Worm (Caenorhabditis elegans) whole organism, early embryonic: ENCODE measurements around the gene rpb-11.

Experiments
- F13C5.2 ChIP-seq: sonication (generic microtip); optimal IDR thresholded peaks from 2 replicates; lab custom pipeline; 2017; ENCODE audit warnings: mild to moderate bottlenecking, missing genetic modification characterization, inconsistent platforms, missing compliant biosample characterization
- aly-1 ChIP-seq: sonication (generic microtip); optimal IDR thresholded peaks from 2 replicates; lab custom pipeline; 2016; ENCODE audit warnings: missing genetic modification characterization, missing compliant biosample characterization
- ama-1 ChIP-seq: fragments of 150-350 bp; optimal IDR thresholded peaks from 2 replicates; lab custom pipeline; 2014
- ceh-13 ChIP-seq: fragments of 200-800 bp; sonication (Bioruptor generic); optimal IDR thresholded peaks from 2 replicates; lab custom pipeline; 2018; ENCODE audit warnings: mild to moderate bottlenecking, missing genetic modification characterization, missing compliant biosample characterization
- ceh-36 ChIP-seq: sonication (generic microtip); optimal IDR thresholded peaks from 2 replicates; lab custom pipeline; 2016; ENCODE audit warnings: missing genetic modification characterization, inconsistent platforms, missing compliant biosample characterization
- flt-1 ChIP-seq: fragments of 200-800 bp; sonication (Bioruptor generic); IDR thresholded peaks from 2 replicates; pipeline ENCODE4 v1.3.6; 2022; ENCODE audit warnings: missing genetic modification characterization, missing compliant biosample characterization
- hmbx-1 ChIP-seq: sonication (generic microtip); optimal IDR thresholded peaks from 2 replicates; lab custom pipeline; 2016; ENCODE audit warnings: mild to moderate bottlenecking, missing genetic modification characterization, missing compliant biosample characterization
- hmg-4 ChIP-seq: fragments of 200-800 bp; sonication (Bioruptor generic); optimal IDR thresholded peaks from 2 replicates; lab custom pipeline; 2018; ENCODE audit warnings: mild to moderate bottlenecking, missing genetic modification characterization, missing compliant biosample characterization
- hnd-1 ChIP-seq: sonication (generic microtip); optimal IDR thresholded peaks from 2 replicates; lab custom pipeline; 2016; ENCODE audit warnings: missing genetic modification characterization, missing compliant biosample characterization
- pes-1 ChIP-seq: fragments of 200-800 bp; sonication (Bioruptor generic); IDR thresholded peaks from 2 replicates; pipeline ENCODE4 v1.3.6; 2022; ENCODE audit warnings: missing genetic modification reagents, missing genetic modification characterization, missing compliant biosample characterization
- scrt-1 ChIP-seq: fragments of 200-800 bp; sonication (Bioruptor generic); IDR thresholded peaks from 2 replicates; pipeline ENCODE4 v1.3.6; 2022; ENCODE audit warnings: missing genetic modification characterization, missing compliant biosample characterization
- sea-1 ChIP-seq: fragments of 200-800 bp; sonication (Bioruptor generic); conservative IDR thresholded peaks from 2 replicates; pipeline ENCODE4 v1.3.6; 2022; ENCODE audit warnings: missing genetic modification characterization, missing compliant biosample characterization
- tbx-11 ChIP-seq: fragments of 200-800 bp; sonication (Bioruptor generic); IDR thresholded peaks from 2 replicates; pipeline ENCODE4 v1.3.6; 2022; ENCODE audit warnings: missing genetic modification characterization, missing compliant biosample characterization
- tbx-37 ChIP-seq: fragments of 200-800 bp; sonication (Bioruptor generic); conservative IDR thresholded peaks from 2 replicates; pipeline ENCODE4 v1.3.6; 2022; ENCODE audit warnings: missing genetic modification reagents, missing genetic modification characterization, missing compliant biosample characterization

- TF ChIP-seq aly-1 (no peak), pes-1 (GFP tag; lab: Robert Waterston, UW) (no peak), ceh-36 (tag; lab: Kevin White, UChicago) (no peak), sea-1 (GFP tag; lab: Robert Waterston, UW) (no peak), ceh-13 (GFP tag; lab: Kevin White, UChicago) (no peak), scrt-1 (GFP tag; lab: Robert Waterston, UW) (no peak), flt-1 (GFP tag; lab: Robert Waterston, UW) (no peak), tbx-11 (GFP tag; lab: Robert Waterston, UW) (no peak), ama-1 (lab: Kevin White, UChicago) (no peak), hmg-4 (GFP tag; lab: Kevin White, UChicago) (no peak), hmbx-1 (tag; lab: Kevin White, UChicago) (no peak), hnd-1 (no peak), F13C5.2 (tag; lab: Kevin White, UChicago) (no peak), tbx-37 (GFP tag; lab: Robert Waterston, UW) (no peak)
Measured at ce11 chrII:14045934-14046470, 13.9 kb upstream of the rpb-11 start.
